Worm (Caenorhabditis elegans): ENCODE results near the gene W03F9.11.

DNA sequence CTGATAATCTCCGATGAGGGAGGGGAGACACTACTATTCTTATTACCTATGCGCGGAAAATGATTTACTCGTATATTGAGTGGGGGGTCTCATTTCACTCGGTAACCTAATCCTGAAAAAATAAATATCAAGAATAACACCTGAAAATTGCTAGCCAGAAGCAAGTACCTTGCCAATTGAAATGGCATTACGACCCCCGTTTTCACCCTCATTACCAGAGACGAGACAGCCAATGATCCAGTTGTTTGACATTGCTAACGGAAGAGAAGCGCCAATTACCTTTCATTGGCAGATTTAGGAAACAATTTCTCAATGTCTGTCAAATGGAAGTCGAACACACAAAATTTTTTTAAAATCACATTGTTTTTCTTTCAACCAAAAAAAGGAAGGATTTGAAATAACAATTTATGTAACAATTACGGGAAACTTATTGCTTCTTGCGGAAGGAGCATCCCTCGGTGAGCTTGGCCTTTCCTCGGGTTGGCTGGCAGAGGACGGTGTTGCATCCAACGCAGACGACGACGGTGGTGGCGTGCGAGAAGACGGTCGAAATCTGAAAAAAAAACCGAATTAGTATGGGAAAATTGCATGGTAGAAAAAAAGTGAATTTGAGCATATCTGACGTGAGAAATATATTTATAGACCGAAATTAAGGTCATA, 38.0 kb downstream of the W03F9.11 start:
- TF ChIP-seq fkh-10 (GFP tag; optimal IDR thresholded peaks at IDR 0.05): no peak
- TF ChIP-seq daf-12 (tag; optimal IDR thresholded peaks at IDR 0.05): no peak
- TF ChIP-seq rbr-2 (tag; optimal IDR thresholded peaks at IDR 0.05): no peak
- no peak for TF ChIP-seq fos-1 (tag; optimal IDR thresholded peaks at IDR 0.05)
- no peak for TF ChIP-seq lin-13 (GFP tag; optimal IDR thresholded peaks at IDR 0.05)
- TF ChIP-seq lin-15B (tag; optimal IDR thresholded peaks at IDR 0.05): no peak
- TF ChIP-seq ztf-7 (tag; optimal IDR thresholded peaks at IDR 0.05): no peak
- TF ChIP-seq lin-39 (tag; optimal IDR thresholded peaks at IDR 0.05): no peak
- no peak; the same call in 1 of the 2 replicates for TF ChIP-seq pha-4 (GFP tag; IDR thresholded peaks at IDR 0.05)
- no peak for TF ChIP-seq pha-4 (tag; optimal IDR thresholded peaks at IDR 0.05)
- no peak for TF ChIP-seq T26A8.4 (GFP tag; IDR thresholded peaks at IDR 0.05)
- no peak for TF ChIP-seq jun-1 (tag; optimal IDR thresholded peaks at IDR 0.05)
